Fruit fly (Drosophila melanogaster): ENCODE measurements around the gene Blos3.

DNA sequence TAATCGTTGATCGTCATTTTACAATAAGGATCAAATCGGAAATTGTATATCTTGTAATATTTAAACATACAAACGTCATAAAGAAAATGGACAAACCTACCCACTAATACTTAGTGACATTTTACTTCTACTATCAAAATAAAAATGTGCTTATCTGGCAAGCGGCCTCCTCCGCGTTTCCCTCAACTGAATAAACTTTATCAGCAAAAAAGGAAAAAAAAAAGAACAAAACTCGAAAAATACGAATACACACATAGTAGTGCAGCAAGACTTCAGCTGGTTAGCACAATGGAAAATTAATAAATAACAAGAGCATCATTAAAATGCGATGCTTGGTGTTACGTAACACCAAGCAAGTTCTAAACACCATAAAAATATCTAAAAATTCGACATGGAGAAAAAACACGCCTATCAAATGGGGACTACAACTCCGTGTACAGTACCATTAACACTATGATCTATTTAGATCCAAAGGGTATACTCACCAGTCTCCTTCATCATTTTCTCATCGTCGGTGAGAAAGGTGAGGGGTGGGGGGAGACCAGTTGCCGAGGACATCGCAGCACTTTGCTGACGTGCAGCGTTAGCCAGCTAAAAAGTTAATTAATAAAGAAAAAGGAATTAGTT, 27.5 kb downstream of the Blos3 start:
- TF ChIP-seq CG8301 (tag; optimal IDR thresholded peaks at IDR 0.05) (no peak), CG17806 (tag; optimal IDR thresholded peaks at IDR 0.05) (no peak), CG10348 (GFP tag; IDR thresholded peaks at IDR 0.05) (no peak), Pif1B (GFP tag; optimal IDR thresholded peaks at IDR 0.05) (no peak), Pif1A (GFP tag; optimal IDR thresholded peaks at IDR 0.05) (no peak), CG8159 (tag; optimal IDR thresholded peaks at IDR 0.05) (no peak)
